Fruit fly (Drosophila melanogaster): ENCODE results near the gene CG9630.

Gene CG9630

DNA sequence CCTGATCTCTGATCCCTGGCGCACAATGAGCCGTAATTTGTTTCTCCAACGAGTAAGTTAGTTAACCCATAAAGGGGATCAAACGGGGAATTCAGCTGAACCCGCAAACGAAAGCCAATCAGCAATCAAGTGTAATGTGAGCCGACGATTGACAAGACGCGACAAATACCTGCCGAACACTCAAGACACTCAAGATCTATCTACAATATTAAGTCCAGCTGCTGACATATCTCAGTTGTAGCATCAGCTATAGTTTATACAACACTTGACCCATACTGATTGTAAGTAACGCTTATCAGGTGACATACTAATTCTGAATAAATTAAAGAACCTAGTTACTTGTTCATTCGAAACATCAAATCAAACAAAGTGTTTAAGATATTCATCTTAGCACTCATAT is 42.4 kb downstream of the CG9630 start:
- TF ChIP-seq br (GFP tag; optimal IDR thresholded peaks at IDR 0.05) (no peak), brk (GFP tag; optimal IDR thresholded peaks at IDR 0.05) (no peak), Rel (GFP tag; optimal IDR thresholded peaks at IDR 0.05) (no peak), Rel (tag; optimal IDR thresholded peaks at IDR 0.05) (no peak), dl (GFP tag; optimal IDR thresholded peaks at IDR 0.05; ENCODE audit: insufficient read depth in 1 of 2, partially characterized antibody in 2 of 2) (no peak), tai (GFP tag; optimal IDR thresholded peaks at IDR 0.05) (no peak), lola (GFP tag; optimal IDR thresholded peaks at IDR 0.05) (no peak), rgr (GFP tag; optimal IDR thresholded peaks at IDR 0.05) (no peak), sage (GFP tag; optimal IDR thresholded peaks at IDR 0.05) (no peak), foxo (GFP tag; optimal IDR thresholded peaks at IDR 0.05) (no peak), pan (optimal IDR thresholded peaks at IDR 0.05) (no peak), fru (GFP tag; optimal IDR thresholded peaks at IDR 0.05) (no peak), jim (GFP tag; optimal IDR thresholded peaks at IDR 0.05) (no peak), psq (GFP tag; optimal IDR thresholded peaks at IDR 0.05) (no peak), CG32264 (GFP tag; optimal IDR thresholded peaks at IDR 0.05) (no peak), GATAd (GFP tag; optimal IDR thresholded peaks at IDR 0.05) (no peak), CrebA (GFP tag; optimal IDR thresholded peaks at IDR 0.05; ENCODE audit: borderline replicate concordance) (no peak), Sp1 (GFP tag; optimal IDR thresholded peaks at IDR 0.05) (no peak), Abd-B (GFP tag; optimal IDR thresholded peaks at IDR 0.05) (no peak)

- TF ChIP-seq Abd-B (GFP tag; optimal IDR thresholded peaks at IDR 0.05) (no peak), Myc (optimal IDR thresholded peaks at IDR 0.05) (no peak), GATAd (GFP tag; optimal IDR thresholded peaks at IDR 0.05) (no peak), N (GFP tag; optimal IDR thresholded peaks at IDR 0.05) (no peak), rgr (GFP tag; optimal IDR thresholded peaks at IDR 0.05) (no peak), Hnf4 (GFP tag; optimal IDR thresholded peaks at IDR 0.05) (no peak), dsf (GFP tag; optimal IDR thresholded peaks at IDR 0.05; ENCODE audit: borderline replicate concordance) (no peak), foxo (GFP tag; optimal IDR thresholded peaks at IDR 0.05) (no peak), HLH106 (tag; optimal IDR thresholded peaks at IDR 0.05) (no peak), CG32264 (GFP tag; optimal IDR thresholded peaks at IDR 0.05) (no peak), Vsx2 (GFP tag; optimal IDR thresholded peaks at IDR 0.05; ENCODE audit: partially characterized antibody) (no peak), ey (GFP tag; optimal IDR thresholded peaks at IDR 0.05) (no peak), Sp1 (GFP tag; optimal IDR thresholded peaks at IDR 0.05) (no peak), dl (GFP tag; optimal IDR thresholded peaks at IDR 0.05; ENCODE audit: insufficient read depth in 1 of 2, partially characterized antibody in 2 of 2) (no peak), sage (GFP tag; optimal IDR thresholded peaks at IDR 0.05) (no peak), CG9705 (GFP tag; optimal IDR thresholded peaks at IDR 0.05) (no peak), h (GFP tag; optimal IDR thresholded peaks at IDR 0.05) (no peak), br (GFP tag; optimal IDR thresholded peaks at IDR 0.05) (no peak), sv (GFP tag; optimal IDR thresholded peaks at IDR 0.05) (no peak), brk (GFP tag; optimal IDR thresholded peaks at IDR 0.05) (no peak)
Observed at dm6 chr3R:8225461-8225971, 44.2 kb downstream of the CG9630 start.

DNA sequence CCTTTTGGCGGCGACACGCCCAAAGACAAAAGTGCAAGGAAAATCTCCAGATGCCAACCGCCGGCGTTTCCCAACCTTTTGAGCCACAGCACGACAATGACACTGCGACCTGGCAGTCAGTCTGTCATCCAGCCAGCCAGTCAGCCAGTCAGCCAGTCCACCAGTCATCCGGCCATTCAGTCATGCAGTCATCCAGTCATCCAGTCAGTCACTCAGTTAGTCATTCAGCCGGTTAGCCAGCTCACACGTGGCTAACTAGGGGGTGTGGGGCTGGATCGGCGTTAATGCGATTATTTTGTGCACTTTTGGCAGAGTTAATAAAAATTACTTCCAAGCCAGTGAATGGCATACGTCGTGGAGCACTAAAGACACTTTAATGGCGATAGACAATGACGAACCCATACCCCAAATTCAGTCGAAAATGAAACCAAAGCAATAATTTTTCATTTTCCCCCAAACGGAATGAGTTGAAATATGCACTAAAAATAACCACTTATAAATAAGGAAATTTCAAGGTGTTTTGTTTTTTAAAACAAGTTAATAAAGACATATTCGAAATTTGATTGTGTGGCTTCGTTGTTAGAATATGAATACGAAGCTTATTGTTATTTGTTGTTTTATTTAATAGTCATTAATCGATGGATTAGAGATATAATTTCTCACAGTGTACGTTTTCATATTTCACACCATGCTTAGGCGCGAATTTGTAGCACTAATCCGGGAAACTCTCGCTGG is 44.8 kb downstream of the CG9630 start:
- TF ChIP-seq Dfd (GFP tag; optimal IDR thresholded peaks at IDR 0.05) (no peak), Sp1 (GFP tag; optimal IDR thresholded peaks at IDR 0.05) (no peak), Jra (GFP tag; optimal IDR thresholded peaks at IDR 0.05) (no peak), foxo (GFP tag; optimal IDR thresholded peaks at IDR 0.05) (no peak), ey (GFP tag; optimal IDR thresholded peaks at IDR 0.05) (no peak), psq (GFP tag; optimal IDR thresholded peaks at IDR 0.05) (no peak), br (GFP tag; optimal IDR thresholded peaks at IDR 0.05) (no peak), N (GFP tag; optimal IDR thresholded peaks at IDR 0.05) (no peak), brk (GFP tag; optimal IDR thresholded peaks at IDR 0.05) (no peak), Vsx2 (GFP tag; optimal IDR thresholded peaks at IDR 0.05; ENCODE audit: partially characterized antibody) (no peak), Mio (GFP tag; optimal IDR thresholded peaks at IDR 0.05) (no peak), h (GFP tag; optimal IDR thresholded peaks at IDR 0.05) (no peak), woc (GFP tag; optimal IDR thresholded peaks at IDR 0.05) (no peak), CG32264 (GFP tag; optimal IDR thresholded peaks at IDR 0.05) (no peak), dsf (GFP tag; optimal IDR thresholded peaks at IDR 0.05; ENCODE audit: borderline replicate concordance) (no peak), sage (GFP tag; optimal IDR thresholded peaks at IDR 0.05) (no peak)

Data from whole organism, wandering third instar larva.